Worm (Caenorhabditis elegans): ENCODE results near the gene C38C3.6.

Gene C38C3.6

ce11 chrV:1476284-1476792 lies 15.1 kb downstream of the C38C3.6 start:
- TF ChIP-seq jun-1 (tag; optimal IDR thresholded peaks at IDR 0.05) (no peak), nhr-85 (tag) (peak; percentile 29), sup-37 (GFP tag; optimal IDR thresholded peaks at IDR 0.05) (no peak)

- TF ChIP-seq Y116A8C.19 (tag; optimal IDR thresholded peaks at IDR 0.05; ENCODE audit: borderline replicate concordance), result no peak
- peak; percentile 65 for TF ChIP-seq unc-86 (tag; optimal IDR thresholded peaks at IDR 0.05)
- no peak for TF ChIP-seq ceh-88 (GFP tag; IDR thresholded peaks at IDR 0.05)
- TF ChIP-seq ets-5 (GFP tag; IDR thresholded peaks at IDR 0.05), result no peak
- TF ChIP-seq C04F5.9 (tag; optimal IDR thresholded peaks at IDR 0.05), result no peak
- peak; percentile 49 to 57 for TF ChIP-seq efl-1 (optimal IDR thresholded peaks at IDR 0.05)
- TF ChIP-seq efl-1 (GFP tag; optimal IDR thresholded peaks at IDR 0.05 in 1 of 2), result peak; percentile 40 to 93
- peak; percentile 45 for TF ChIP-seq fkh-8 (tag; optimal IDR thresholded peaks at IDR 0.05)
- TF ChIP-seq nhr-19 (GFP tag; conservative IDR thresholded peaks at IDR 0.05), result no peak; the same call in 1 of the 2 replicates
- no peak for TF ChIP-seq lir-3 (tag; optimal IDR thresholded peaks at IDR 0.05; ENCODE audit: poor library complexity)
- peak; percentile 45 to 69 for TF ChIP-seq lin-35 (GFP tag; optimal IDR thresholded peaks at IDR 0.05)
- TF ChIP-seq rnt-1 (tag; optimal IDR thresholded peaks at IDR 0.05), result peak; percentile 49
- TF ChIP-seq ceh-82 (tag; optimal IDR thresholded peaks at IDR 0.05), result peak in 2 of 3 experiments; percentile 69 to 78
- TF ChIP-seq fkh-10 (GFP tag; optimal IDR thresholded peaks at IDR 0.05), result no peak
- TF ChIP-seq unc-30 (tag; optimal IDR thresholded peaks at IDR 0.05), result no peak
- peak; percentile 5 for TF ChIP-seq elt-2 (tag; optimal IDR thresholded peaks at IDR 0.05)
- TF ChIP-seq nhr-28 (tag; optimal IDR thresholded peaks at IDR 0.05), result no peak
- peak in 1 of 2 experiments; percentile 54 for TF ChIP-seq ztf-11 (tag; optimal IDR thresholded peaks at IDR 0.05)
- no peak for TF ChIP-seq pag-3 (tag; optimal IDR thresholded peaks at IDR 0.05; ENCODE audit: borderline replicate concordance, insufficient read depth)
- no peak for TF ChIP-seq vab-15 (tag; optimal IDR thresholded peaks at IDR 0.05)
- TF ChIP-seq jun-1 (tag; optimal IDR thresholded peaks at IDR 0.05), result peak; percentile 68
- peak; percentile 15 to 56 for TF ChIP-seq lsy-2 (tag; optimal IDR thresholded peaks at IDR 0.05)
- TF ChIP-seq ama-1 (optimal IDR thresholded peaks at IDR 0.05), result no peak
- TF ChIP-seq lin-13 (GFP tag; optimal IDR thresholded peaks at IDR 0.05), result peak; percentile 34
- TF ChIP-seq lin-14 (GFP tag; optimal IDR thresholded peaks at IDR 0.05), result peak; percentile 98
- peak; percentile 59 for TF ChIP-seq nhr-77 (tag; optimal IDR thresholded peaks at IDR 0.05)
- no peak for TF ChIP-seq sptf-1 (tag; optimal IDR thresholded peaks at IDR 0.05)
- no peak for TF ChIP-seq aly-2 (tag; optimal IDR thresholded peaks at IDR 0.05)
- TF ChIP-seq pqm-1 (tag; optimal IDR thresholded peaks at IDR 0.05), result no peak
- no peak for TF ChIP-seq fos-1 (tag; optimal IDR thresholded peaks at IDR 0.05)
- TF ChIP-seq unc-130 (tag; optimal IDR thresholded peaks at IDR 0.05), result no peak
- no peak for TF ChIP-seq egl-13 (tag; optimal IDR thresholded peaks at IDR 0.05)
- no peak for TF ChIP-seq pax-3 (tag; optimal IDR thresholded peaks at IDR 0.05)
- TF ChIP-seq mef-2 (tag; optimal IDR thresholded peaks at IDR 0.05), result no peak
- TF ChIP-seq skn-1 (tag; optimal IDR thresholded peaks at IDR 0.05), result peak; percentile 77
- TF ChIP-seq ztf-4 (tag; optimal IDR thresholded peaks at IDR 0.05), result peak; percentile 72
- peak; percentile 29 for TF ChIP-seq irx-1 (tag; optimal IDR thresholded peaks at IDR 0.05)
- peak; percentile 80 for TF ChIP-seq snu-23 (GFP tag; optimal IDR thresholded peaks at IDR 0.05)
- TF ChIP-seq C34B4.2 (tag; optimal IDR thresholded peaks at IDR 0.05), result no peak
- TF ChIP-seq dpl-1 (GFP tag; optimal IDR thresholded peaks at IDR 0.05), result peak; percentile 2 to 35 (median 19)
- peak; percentile 40 for TF ChIP-seq nhr-20 (tag; optimal IDR thresholded peaks at IDR 0.05)
- TF ChIP-seq nhr-71 (tag; optimal IDR thresholded peaks at IDR 0.05), result peak; percentile 82
- TF ChIP-seq ceh-90 (tag; optimal IDR thresholded peaks at IDR 0.05), result no peak
- no peak for TF ChIP-seq hpl-2 (GFP tag; optimal IDR thresholded peaks at IDR 0.05)
- no peak for TF ChIP-seq zag-1 (tag; optimal IDR thresholded peaks at IDR 0.05)
- TF ChIP-seq nhr-237 (tag; optimal IDR thresholded peaks at IDR 0.05), result no peak
- no peak for TF ChIP-seq hlh-4 (tag; optimal IDR thresholded peaks at IDR 0.05)
- peak; percentile 72 for TF ChIP-seq nhr-47 (tag; optimal IDR thresholded peaks at IDR 0.05)
Measured at ce11 chrV:1474486-1475125, 16.8 kb downstream of the C38C3.6 start, which contains the start of the genes F53E2.2 and unc-60. F53E2.2 (plus strand) TSS chrV:1475086. unc-60 (plus strand) TSS chrV:1475086.

All from whole organism, L1 larva.